Worm (Caenorhabditis elegans): ENCODE measurements around the gene dhs-8.

ce11 chrII:14548691-14549090, 50.9 kb downstream of the dhs-8 start, which contains the start of gene gcy-29:
- TF ChIP-seq tbx-2 (tag; optimal IDR thresholded peaks at IDR 0.05), result no peak
- TF ChIP-seq nhr-11 (tag; optimal IDR thresholded peaks at IDR 0.05), result no peak
- TF ChIP-seq ztf-11 (tag; optimal IDR thresholded peaks at IDR 0.05), result no peak
- TF ChIP-seq ceh-82 (tag; optimal IDR thresholded peaks at IDR 0.05), result no peak
- TF ChIP-seq R02D3.7 (tag; optimal IDR thresholded peaks at IDR 0.05), result no peak
- TF ChIP-seq unc-62 (GFP tag; optimal IDR thresholded peaks at IDR 0.05), result no peak
- no peak for TF ChIP-seq ama-1 (optimal IDR thresholded peaks at IDR 0.05)
- no peak for TF ChIP-seq skn-1 (tag; optimal IDR thresholded peaks at IDR 0.05)
- no peak for TF ChIP-seq nhr-23 (tag; optimal IDR thresholded peaks at IDR 0.05)
- no peak for TF ChIP-seq elt-2 (tag; optimal IDR thresholded peaks at IDR 0.05)
- no peak for TF ChIP-seq nhr-237 (tag; optimal IDR thresholded peaks at IDR 0.05)
- TF ChIP-seq lin-39 (tag; optimal IDR thresholded peaks at IDR 0.05), result no peak

Measured in whole organism, L3 larva.